Worm (Caenorhabditis elegans): ENCODE measurements around the gene clec-227.

The clec-227 gene

DNA sequence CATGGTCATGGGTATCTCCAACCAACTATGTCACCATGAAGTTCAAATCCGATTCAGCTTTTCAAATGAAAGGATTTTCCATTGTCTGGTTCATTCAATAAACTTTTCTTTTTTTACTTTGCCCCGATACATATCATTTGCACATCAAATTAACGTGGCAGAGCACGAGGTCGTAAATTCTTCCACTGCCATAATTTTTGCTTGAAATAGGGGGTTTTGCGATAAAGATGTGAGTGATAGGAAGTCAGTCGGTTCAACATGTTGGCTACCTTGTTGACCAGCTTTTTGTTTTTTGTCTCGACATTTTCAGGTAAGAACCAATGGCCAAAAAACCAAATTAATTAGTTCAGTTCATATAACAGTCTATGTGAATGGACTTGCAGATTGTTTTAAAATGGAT, 4.4 kb downstream of the clec-227 start, which contains the start of gene clec-54:
Gene clec-54, plus strand, starts transcription at position 224 of the 400 bp plus-strand sequence.
- no peak for TF ChIP-seq pha-4 (tag; optimal IDR thresholded peaks at IDR 0.05)
- no peak for TF ChIP-seq flh-1 (GFP tag; optimal IDR thresholded peaks at IDR 0.05)
- no peak for TF ChIP-seq cnd-1 (tag; optimal IDR thresholded peaks at IDR 0.05)
- TF ChIP-seq drap-1 (GFP tag; optimal IDR thresholded peaks at IDR 0.05): no peak
- no peak for TF ChIP-seq lin-13 (tag; optimal IDR thresholded peaks at IDR 0.05)
- TF ChIP-seq lsy-2 (tag; optimal IDR thresholded peaks at IDR 0.05): no peak
- no peak for TF ChIP-seq mep-1 (tag; optimal IDR thresholded peaks at IDR 0.05)
- TF ChIP-seq ceh-83 (GFP tag; optimal IDR thresholded peaks at IDR 0.05): no peak
- TF ChIP-seq ztf-11 (tag; optimal IDR thresholded peaks at IDR 0.05): no peak
- TF ChIP-seq tbx-8 (GFP tag; optimal IDR thresholded peaks at IDR 0.05): no peak
- TF ChIP-seq ham-2 (GFP tag; optimal IDR thresholded peaks at IDR 0.05): no peak
- no peak for TF ChIP-seq ceh-39 (tag; optimal IDR thresholded peaks at IDR 0.05)
- TF ChIP-seq nhr-28 (tag; optimal IDR thresholded peaks at IDR 0.05): no peak
- TF ChIP-seq snpc-4 (tag; optimal IDR thresholded peaks at IDR 0.05): no peak
- no peak for TF ChIP-seq nhr-237 (tag; optimal IDR thresholded peaks at IDR 0.05)
- TF ChIP-seq bed-3 (GFP tag; optimal IDR thresholded peaks at IDR 0.05): no peak
- no peak for TF ChIP-seq nhr-2 (tag; optimal IDR thresholded peaks at IDR 0.05)
- TF ChIP-seq ces-1 (GFP tag; optimal IDR thresholded peaks at IDR 0.05): no peak
- no peak for TF ChIP-seq lin-32 (GFP tag; optimal IDR thresholded peaks at IDR 0.05)
- TF ChIP-seq elt-1 (tag; optimal IDR thresholded peaks at IDR 0.05; ENCODE audit: borderline replicate concordance, insufficient read depth): no peak

DNA sequence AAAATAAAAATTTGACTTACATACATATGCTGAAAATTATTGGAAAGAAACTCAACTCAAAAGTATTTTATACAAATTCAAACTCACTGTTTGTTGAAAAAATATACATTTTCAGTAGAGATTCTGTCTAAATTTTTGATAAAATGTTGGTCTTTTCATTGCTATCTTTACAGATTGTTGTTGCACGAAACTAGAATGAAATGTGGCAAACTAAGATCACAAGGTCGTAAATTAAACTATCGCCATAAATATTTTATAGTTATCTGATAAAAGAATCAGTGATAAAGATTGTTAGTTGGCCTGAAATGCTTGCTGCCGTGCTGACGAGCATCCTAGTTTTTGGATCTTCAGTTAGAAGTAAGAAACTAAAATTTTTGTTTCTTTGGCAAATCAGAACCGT, 6.7 kb downstream of the clec-227 start, which contains the start of gene clec-55:
Gene clec-55, plus strand, starts transcription at position 301 of the 400 bp plus-strand sequence.
- no peak for TF ChIP-seq flh-1 (GFP tag; optimal IDR thresholded peaks at IDR 0.05)
- TF ChIP-seq snpc-4 (tag; optimal IDR thresholded peaks at IDR 0.05): no peak
- no peak for TF ChIP-seq sptf-1 (tag; optimal IDR thresholded peaks at IDR 0.05)
- TF ChIP-seq unc-120 (tag; optimal IDR thresholded peaks at IDR 0.05; ENCODE audit: poor library complexity, severe bottlenecking): no peak
- TF ChIP-seq sem-2 (GFP tag; optimal IDR thresholded peaks at IDR 0.05): no peak
- TF ChIP-seq elt-1 (tag; optimal IDR thresholded peaks at IDR 0.05; ENCODE audit: borderline replicate concordance, insufficient read depth): no peak
- TF ChIP-seq zip-8 (tag; optimal IDR thresholded peaks at IDR 0.05): no peak
- no peak for TF ChIP-seq ceh-43 (GFP tag; optimal IDR thresholded peaks at IDR 0.05)
- TF ChIP-seq nhr-2 (tag; optimal IDR thresholded peaks at IDR 0.05): no peak
- TF ChIP-seq nhr-237 (tag; optimal IDR thresholded peaks at IDR 0.05): no peak
- TF ChIP-seq cnd-1 (tag; optimal IDR thresholded peaks at IDR 0.05): no peak
- TF ChIP-seq mls-2 (tag; optimal IDR thresholded peaks at IDR 0.05): no peak
- TF ChIP-seq nhr-12 (tag; optimal IDR thresholded peaks at IDR 0.05): no peak
- no peak for TF ChIP-seq mep-1 (tag; optimal IDR thresholded peaks at IDR 0.05)
- TF ChIP-seq ces-1 (GFP tag; optimal IDR thresholded peaks at IDR 0.05): no peak
- no peak for TF ChIP-seq pha-4 (tag; optimal IDR thresholded peaks at IDR 0.05)
- no peak for TF ChIP-seq lsy-2 (tag; optimal IDR thresholded peaks at IDR 0.05)
- no peak for TF ChIP-seq ztf-11 (tag; optimal IDR thresholded peaks at IDR 0.05)
- TF ChIP-seq mab-5 (tag; optimal IDR thresholded peaks at IDR 0.05): no peak
- no peak for TF ChIP-seq unc-62 (GFP tag; optimal IDR thresholded peaks at IDR 0.05)

DNA sequence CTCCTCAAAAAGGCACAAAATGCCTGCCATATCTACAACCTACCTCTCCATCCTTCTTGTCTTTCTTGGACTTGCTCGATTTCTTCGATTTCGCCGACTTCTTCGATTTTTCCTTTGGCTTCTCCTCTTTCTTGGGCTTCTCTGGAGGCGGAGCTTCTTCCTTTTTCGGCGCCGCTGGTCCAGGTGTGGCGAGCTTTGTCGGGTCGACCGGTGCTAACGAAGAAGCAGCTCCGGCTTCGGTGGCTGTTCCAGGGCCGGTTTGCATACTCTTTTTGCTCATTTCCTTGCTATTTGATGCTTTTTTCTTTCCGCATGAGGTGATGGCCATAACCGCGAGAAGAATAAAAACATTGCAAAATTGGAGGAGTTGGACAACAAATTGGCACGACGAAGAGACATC, 8.2 kb downstream of the clec-227 start:
- TF ChIP-seq snpc-4 (tag; optimal IDR thresholded peaks at IDR 0.05) (no peak), elt-1 (tag; optimal IDR thresholded peaks at IDR 0.05; ENCODE audit: borderline replicate concordance, insufficient read depth) (no peak), nhr-2 (tag; optimal IDR thresholded peaks at IDR 0.05) (no peak)

DNA sequence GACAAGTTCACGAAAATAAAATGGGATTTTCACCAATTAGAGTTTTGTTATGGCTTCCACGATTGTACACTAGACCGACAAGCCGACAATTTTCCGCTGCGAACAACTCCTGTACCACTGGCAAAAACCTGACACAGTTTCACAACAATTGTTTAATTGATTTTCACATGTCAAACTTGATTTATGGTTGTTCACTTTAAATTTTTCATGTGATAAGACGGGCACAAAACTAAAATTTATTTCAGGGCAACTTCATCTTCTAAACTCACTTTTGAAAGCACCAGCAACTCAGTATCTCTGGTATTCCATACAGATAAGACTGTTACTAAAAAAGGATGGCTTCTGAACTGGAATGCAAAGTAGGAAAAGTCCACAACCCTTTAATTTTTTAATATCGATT, 9.1 kb downstream of the clec-227 start, which contains the start of gene R02D5.7:
Gene R02D5.7, minus strand, starts transcription at position 101 of the 400 bp plus-strand sequence.
- TF ChIP-seq unc-39 (tag; optimal IDR thresholded peaks at IDR 0.05): no peak
- no peak for TF ChIP-seq nhr-76 (tag; optimal IDR thresholded peaks at IDR 0.05)
- no peak for TF ChIP-seq nhr-28 (tag; optimal IDR thresholded peaks at IDR 0.05)
- no peak for TF ChIP-seq mep-1 (tag; optimal IDR thresholded peaks at IDR 0.05)
- no peak for TF ChIP-seq unc-120 (tag; optimal IDR thresholded peaks at IDR 0.05; ENCODE audit: poor library complexity, severe bottlenecking)
- TF ChIP-seq sem-2 (GFP tag; optimal IDR thresholded peaks at IDR 0.05): no peak
- no peak for TF ChIP-seq mab-5 (tag; optimal IDR thresholded peaks at IDR 0.05)
- TF ChIP-seq bed-3 (GFP tag; optimal IDR thresholded peaks at IDR 0.05): no peak
- TF ChIP-seq ceh-83 (GFP tag; optimal IDR thresholded peaks at IDR 0.05): no peak
- TF ChIP-seq tbx-8 (GFP tag; optimal IDR thresholded peaks at IDR 0.05): no peak
- no peak for TF ChIP-seq flh-1 (GFP tag; optimal IDR thresholded peaks at IDR 0.05)
- no peak for TF ChIP-seq elt-1 (tag; optimal IDR thresholded peaks at IDR 0.05; ENCODE audit: borderline replicate concordance, insufficient read depth)
- TF ChIP-seq elt-3 (tag; optimal IDR thresholded peaks at IDR 0.05): no peak
- no peak for TF ChIP-seq nhr-2 (tag; optimal IDR thresholded peaks at IDR 0.05)
